Worm (Caenorhabditis elegans) whole organism, young adult: ENCODE measurements around the gene F31F6.3.

Experiments used
- D2030.7 ChIP-seq: fragments of 200-800 bp; sonication (Bioruptor generic); IDR thresholded peaks from 2 replicates; pipeline ENCODE4 v1.3.6; 2022; ENCODE audit warnings: missing genetic modification reagents, missing genetic modification characterization, missing compliant biosample characterization
- akir-1 ChIP-seq: fragments of 200-800 bp; sonication (Bioruptor generic); optimal IDR thresholded peaks from 2 replicates; lab custom pipeline; 2018; ENCODE audit warnings: mild to moderate bottlenecking, missing genetic modification characterization, moderate library complexity, missing compliant biosample characterization
- lir-1 ChIP-seq: fragments of 200-800 bp; sonication (Bioruptor generic); conservative IDR thresholded peaks from 2 replicates; pipeline ENCODE4 v1.3.6; 2022; ENCODE audit warnings: missing genetic modification reagents, missing genetic modification characterization, missing compliant biosample characterization
- madf-10 ChIP-seq: sonication (generic microtip); optimal IDR thresholded peaks from 2 replicates; lab custom pipeline; 2016; ENCODE audit warnings: mild to moderate bottlenecking, missing genetic modification characterization, missing compliant biosample characterization
- somi-1 ChIP-seq: fragments of 200-800 bp; sonication (Bioruptor generic); optimal IDR thresholded peaks from 2 replicates; lab custom pipeline; 2018; ENCODE audit warnings: mild to moderate bottlenecking, missing genetic modification characterization, missing compliant biosample characterization
- sptf-2 ChIP-seq: fragments of 200-800 bp; sonication (Bioruptor generic); optimal IDR thresholded peaks from 2 replicates; lab custom pipeline; 2018; ENCODE audit warnings: mild to moderate bottlenecking, missing genetic modification characterization, missing compliant biosample characterization
- unc-62 ChIP-seq: fragments of 150-350 bp; optimal IDR thresholded peaks from 2 replicates; lab custom pipeline; 2014; ENCODE audit warnings: missing biosample characterization, missing genetic modification reagents, missing genetic modification characterization

- TF ChIP-seq D2030.7 (GFP tag; lab: Robert Waterston, UW) (no peak), unc-62 (GFP tag; lab: Kevin White, UChicago) (no peak), akir-1 (GFP tag; lab: Kevin White, UChicago) (no peak), somi-1 (GFP tag; lab: Kevin White, UChicago) (no peak), sptf-2 (no peak), lir-1 (no peak), madf-10 (tag; lab: Kevin White, UChicago) (no peak)
These were observed 10.9 kb downstream of the F31F6.3 start, which contains the start of gene dmd-4 for ce11 chrX:14861752-14862151.
